Fruit fly (Drosophila melanogaster) whole organism, prepupa: ENCODE data around the gene CG33947.

Experiments
- Blimp-1 ChIP-seq: fragments of 200-800 bp; sonication (Bioruptor generic); optimal IDR thresholded peaks from 3 replicates; lab custom pipeline; 2017; ENCODE audit warnings: missing biosample characterization, missing genetic modification characterization, mild to moderate bottlenecking, moderate library complexity, missing genetic modification reagents
- CG10631 ChIP-seq: fragments of 200-800 bp; sonication (Bioruptor generic); optimal IDR thresholded peaks from 2 replicates; lab custom pipeline; 2016; ENCODE audit warnings: missing biosample characterization, missing genetic modification characterization
- CG10669 ChIP-seq: fragments of 200-800 bp; sonication (Bioruptor generic); optimal IDR thresholded peaks from 3 replicates; lab custom pipeline; 2018; ENCODE audit warnings: missing biosample characterization, mild to moderate bottlenecking, missing genetic modification characterization, moderate library complexity
- CG11294 ChIP-seq: fragments of 200-800 bp; sonication (Bioruptor generic); IDR thresholded peaks from 2 replicates; pipeline ENCODE4 v1.3.6; 2022; ENCODE audit warnings: missing biosample characterization, missing genetic modification characterization
- CG11902 ChIP-seq: fragments of 200-800 bp; sonication (Bioruptor generic); optimal IDR thresholded peaks from 3 replicates; lab custom pipeline; 2016; ENCODE audit warnings: missing biosample characterization, missing genetic modification characterization
- CG15336 ChIP-seq: fragments of 200-800 bp; sonication (Bioruptor generic); IDR thresholded peaks from 2 replicates; pipeline ENCODE4 v1.3.6; 2022; ENCODE audit warnings: missing biosample characterization, missing genetic modification characterization
- CG1621 ChIP-seq: fragments of 200-800 bp; sonication (Bioruptor generic); optimal IDR thresholded peaks from 3 replicates; lab custom pipeline; 2018; ENCODE audit warnings: missing biosample characterization, mild to moderate bottlenecking, missing genetic modification characterization
- CG16779 ChIP-seq: fragments of 200-800 bp; sonication (Bioruptor generic); optimal IDR thresholded peaks from 3 replicates; lab custom pipeline; 2017; ENCODE audit warnings: missing biosample characterization, mild to moderate bottlenecking, missing genetic modification characterization
- CG3032 ChIP-seq: fragments of 200-800 bp; optimal IDR thresholded peaks from 2 replicates; lab custom pipeline; 2019; ENCODE audit warnings: missing biosample characterization, mild to moderate bottlenecking, missing genetic modification characterization, moderate library complexity
- CG32006 ChIP-seq: fragments of 200-800 bp; sonication (Bioruptor generic); optimal IDR thresholded peaks from 3 replicates; lab custom pipeline; 2017; ENCODE audit warnings: missing biosample characterization, mild to moderate bottlenecking, missing genetic modification characterization
- CG34406 ChIP-seq: fragments of 200-800 bp; sonication (Bioruptor generic); optimal IDR thresholded peaks from 3 replicates; lab custom pipeline; 2016; ENCODE audit warnings: missing biosample characterization, missing genetic modification characterization
- CG3919 ChIP-seq: fragments of 200-800 bp; sonication (Bioruptor generic); optimal IDR thresholded peaks from 3 replicates; lab custom pipeline; 2016; ENCODE audit warnings: missing biosample characterization, missing genetic modification characterization
- CG4318 ChIP-seq: fragments of 200-800 bp; sonication (Bioruptor generic); optimal IDR thresholded peaks from 3 replicates; lab custom pipeline; 2017; ENCODE audit warnings: missing biosample characterization, mild to moderate bottlenecking, missing genetic modification characterization
- CG6276 ChIP-seq: fragments of 200-800 bp; sonication (Bioruptor generic); optimal IDR thresholded peaks from 2 replicates; lab custom pipeline; 2017; ENCODE audit warnings: missing biosample characterization, mild to moderate bottlenecking, missing genetic modification characterization
- CG6792 ChIP-seq: fragments of 200-800 bp; sonication (Bioruptor generic); optimal IDR thresholded peaks from 3 replicates; lab custom pipeline; 2016; ENCODE audit warnings: missing biosample characterization, missing genetic modification characterization
- CG6808 ChIP-seq: fragments of 200-800 bp; sonication (Bioruptor generic); optimal IDR thresholded peaks from 3 replicates; lab custom pipeline; 2017; ENCODE audit warnings: missing biosample characterization, missing genetic modification characterization, mild to moderate bottlenecking, moderate library complexity, missing genetic modification reagents
- CG6854 ChIP-seq: fragments of 200-800 bp; sonication (Bioruptor generic); optimal IDR thresholded peaks from 2 replicates; lab custom pipeline; 2017; ENCODE audit warnings: missing biosample characterization, mild to moderate bottlenecking, missing genetic modification characterization
- CG8119 ChIP-seq: fragments of 200-800 bp; sonication (Bioruptor generic); IDR thresholded peaks from 3 replicates; pipeline ENCODE4 v1.3.6; 2022; ENCODE audit warnings: missing biosample characterization, missing genetic modification characterization
- CG9139 ChIP-seq: fragments of 200-800 bp; sonication (Bioruptor generic); optimal IDR thresholded peaks from 3 replicates; lab custom pipeline; 2017; ENCODE audit warnings: missing biosample characterization, mild to moderate bottlenecking, missing genetic modification characterization
- Eip75B ChIP-seq: fragments of 200-800 bp; sonication (Bioruptor generic); optimal IDR thresholded peaks from 3 replicates; lab custom pipeline; 2016; ENCODE audit warnings: missing biosample characterization, missing genetic modification characterization
- Eip78C ChIP-seq: fragments of 200-800 bp; sonication (Bioruptor generic); peaks from one replicate; lab custom pipeline; 2016; ENCODE audit warnings: missing biosample characterization, missing genetic modification characterization
- Eip93F ChIP-seq: fragments of 200-800 bp; sonication (Bioruptor generic); optimal IDR thresholded peaks from 2 replicates; lab custom pipeline; 2016; ENCODE audit warnings: missing biosample characterization, mild to moderate bottlenecking, missing genetic modification characterization
- Ets21C ChIP-seq: fragments of 200-800 bp; sonication (Bioruptor generic); optimal IDR thresholded peaks from 3 replicates; lab custom pipeline; 2016; ENCODE audit warnings: missing biosample characterization, missing genetic modification characterization
- Ets96B ChIP-seq: fragments of 200-800 bp; optimal IDR thresholded peaks from 2 replicates; lab custom pipeline; 2019; ENCODE audit warnings: missing biosample characterization, mild to moderate bottlenecking, missing genetic modification characterization, moderate library complexity
- Gug ChIP-seq: fragments of 200-800 bp; sonication (Bioruptor generic); IDR thresholded peaks from 2 replicates; pipeline ENCODE4 v1.3.6; 2022; ENCODE audit warnings: missing biosample characterization, missing genetic modification characterization
- Hr38 ChIP-seq: sonication (Bioruptor generic); optimal IDR thresholded peaks from 2 replicates; lab custom pipeline; 2016; ENCODE audit warnings: missing biosample characterization, missing genetic modification characterization
- Hr4 ChIP-seq: fragments of 200-800 bp; sonication (Bioruptor generic); optimal IDR thresholded peaks from 3 replicates; lab custom pipeline; 2016; ENCODE audit warnings: missing biosample characterization, missing genetic modification characterization
- Lpt ChIP-seq: fragments of 200-800 bp; sonication (Bioruptor generic); optimal IDR thresholded peaks from 3 replicates; lab custom pipeline; 2016; ENCODE audit warnings: missing biosample characterization, missing genetic modification characterization
- Met ChIP-seq: fragments of 200-800 bp; sonication (Bioruptor generic); optimal IDR thresholded peaks from 3 replicates; lab custom pipeline; 2016; ENCODE audit warnings: missing biosample characterization, missing genetic modification characterization
- OdsH ChIP-seq: fragments of 200-800 bp; sonication (Bioruptor generic); optimal IDR thresholded peaks from 3 replicates; lab custom pipeline; 2016; ENCODE audit warnings: missing biosample characterization, missing genetic modification characterization
- Sox102F ChIP-seq: fragments of 200-800 bp; sonication (Bioruptor generic); optimal IDR thresholded peaks from 2 replicates; lab custom pipeline; 2016; ENCODE audit warnings: missing biosample characterization, mild to moderate bottlenecking, missing genetic modification characterization
- Sox14 ChIP-seq: fragments of 200-800 bp; sonication (Bioruptor generic); optimal IDR thresholded peaks from 3 replicates; lab custom pipeline; 2016; ENCODE audit warnings: missing biosample characterization, missing genetic modification characterization
- Sox15 ChIP-seq: fragments of 200-800 bp; sonication (Bioruptor generic); optimal IDR thresholded peaks from 3 replicates; lab custom pipeline; 2016; ENCODE audit warnings: missing biosample characterization, missing genetic modification characterization
- achi ChIP-seq: fragments of 200-800 bp; sonication (Bioruptor generic); optimal IDR thresholded peaks from 3 replicates; lab custom pipeline; 2016; ENCODE audit warnings: missing biosample characterization, missing genetic modification characterization
- cyc ChIP-seq: fragments of 200-800 bp; sonication (Bioruptor generic); optimal IDR thresholded peaks from 3 replicates; lab custom pipeline; 2016; ENCODE audit warnings: missing biosample characterization, missing genetic modification characterization
- dac ChIP-seq: fragments of 200-800 bp; sonication (Bioruptor generic); optimal IDR thresholded peaks from 2 replicates; lab custom pipeline; 2017; ENCODE audit warnings: missing biosample characterization, mild to moderate bottlenecking, missing genetic modification characterization
- dsx ChIP-seq: fragments of 200-800 bp; optimal IDR thresholded peaks from 3 replicates; lab custom pipeline; 2019; ENCODE audit warnings: missing biosample characterization, mild to moderate bottlenecking, missing genetic modification characterization, moderate library complexity; ENCODE audit not compliant: poor library complexity, severe bottlenecking
- eg ChIP-seq: fragments of 200-800 bp; sonication (Bioruptor generic); IDR thresholded peaks from 3 replicates; pipeline ENCODE4 v1.3.6; 2022; ENCODE audit warnings: missing biosample characterization, missing genetic modification characterization
- esn ChIP-seq: fragments of 200-800 bp; sonication (Bioruptor generic); optimal IDR thresholded peaks from 2 replicates; lab custom pipeline; 2016; ENCODE audit warnings: missing biosample characterization, mild to moderate bottlenecking, missing genetic modification characterization, moderate library complexity
- fd59A ChIP-seq: fragments of 200-800 bp; sonication (Bioruptor generic); optimal IDR thresholded peaks from 2 replicates; lab custom pipeline; 2017; ENCODE audit warnings: missing biosample characterization, mild to moderate bottlenecking, missing genetic modification characterization, missing genetic modification reagents
- fd85E ChIP-seq: fragments of 200-800 bp; sonication (Bioruptor generic); optimal IDR thresholded peaks from 3 replicates; lab custom pipeline; 2016; ENCODE audit warnings: missing biosample characterization, missing genetic modification characterization
- fkh ChIP-seq: fragments of 200-800 bp; sonication (Bioruptor generic); optimal IDR thresholded peaks from 3 replicates; lab custom pipeline; 2017; ENCODE audit warnings: missing biosample characterization, mild to moderate bottlenecking, missing genetic modification characterization, moderate library complexity
- lz ChIP-seq: fragments of 200-800 bp; sonication (Bioruptor generic); optimal IDR thresholded peaks from 3 replicates; lab custom pipeline; 2016; ENCODE audit warnings: missing biosample characterization, missing genetic modification characterization
- ss ChIP-seq, 2 experiments: fragments of 200-800 bp; sonication (Bioruptor generic); optimal IDR thresholded peaks; 2 replicates in 1 of 2; 3 replicates in 1 of 2; lab custom pipeline; 2017 to 2018; ENCODE audit warnings: mild to moderate bottlenecking in 2 of 2, missing biosample characterization in 2 of 2, missing genetic modification characterization in 2 of 2, moderate library complexity in 1 of 2
- svp ChIP-seq: fragments of 200-800 bp; sonication (Bioruptor generic); peaks from one replicate; lab custom pipeline; 2016; ENCODE audit warnings: missing biosample characterization, missing genetic modification characterization
- topi ChIP-seq: fragments of 200-800 bp; sonication (Bioruptor generic); optimal IDR thresholded peaks from 3 replicates; lab custom pipeline; 2016; ENCODE audit warnings: missing biosample characterization, missing genetic modification characterization
- vri ChIP-seq: fragments of 200-800 bp; sonication (Bioruptor generic); optimal IDR thresholded peaks from 3 replicates; lab custom pipeline; 2016; ENCODE audit warnings: missing biosample characterization, mild to moderate bottlenecking, missing genetic modification characterization

CG33947 gene

dm6 chr3L:11120419-11120958 is 24.2 kb downstream of the CG33947 start, which contains the start of the genes FoxK and mRpL2 (continued):
- TF ChIP-seq Sox15 (GFP tag; lab: Kevin White, UChicago): no peak
- TF ChIP-seq cyc (GFP tag; lab: Kevin White, UChicago): no peak
- peak; percentile 57 for TF ChIP-seq Eip75B (GFP tag; lab: Kevin White, UChicago)
- peak; percentile 84 for TF ChIP-seq CG10669 (GFP tag; lab: Kevin White, UChicago)
- peak; percentile 41 for TF ChIP-seq esn (GFP tag; lab: Kevin White, UChicago)
- peak; percentile 42 for TF ChIP-seq fd85E (GFP tag; lab: Kevin White, UChicago)
- peak; percentile 75 for TF ChIP-seq CG15336 (GFP tag; lab: Robert Waterston, UW)
- peak; percentile 11 for TF ChIP-seq CG4318 (GFP tag; lab: Kevin White, UChicago)
- peak; percentile 92 for TF ChIP-seq CG8119 (GFP tag; lab: Robert Waterston, UW)
- TF ChIP-seq CG32006 (GFP tag; lab: Kevin White, UChicago): peak; percentile 77
- TF ChIP-seq Hr38 (GFP tag; lab: Kevin White, UChicago): peak; percentile 2
- peak; percentile 62 for TF ChIP-seq Met (GFP tag; lab: Kevin White, UChicago)
- TF ChIP-seq dsx (GFP tag; lab: Kevin White, UChicago): peak; percentile 77
- no peak for TF ChIP-seq lz (GFP tag; lab: Kevin White, UChicago)
- peak; percentile 89 for TF ChIP-seq eg
- peak; percentile 22 for TF ChIP-seq Ets21C (GFP tag; lab: Kevin White, UChicago)
- TF ChIP-seq CG9139 (GFP tag; lab: Kevin White, UChicago): peak; percentile 94
- peak; percentile 90 for TF ChIP-seq CG16779 (tag; lab: Kevin White, UChicago)
- no peak for TF ChIP-seq CG11294 (GFP tag; lab: Robert Waterston, UW)
- TF ChIP-seq CG11902 (GFP tag; lab: Kevin White, UChicago): no peak
- TF ChIP-seq vri (GFP tag; lab: Kevin White, UChicago): peak; percentile 85
- TF ChIP-seq ss (GFP tag; optimal IDR thresholded peaks at IDR 0.05; lab: Kevin White, UChicago): peak; percentile 96 to 97
- TF ChIP-seq CG3032 (tag; lab: Kevin White, UChicago): peak; percentile 77
- peak; percentile 23 for TF ChIP-seq Blimp-1 (GFP tag; lab: Kevin White, UChicago)
- TF ChIP-seq CG6808 (GFP tag; lab: Kevin White, UChicago): peak; percentile 96
- TF ChIP-seq CG6854 (GFP tag; lab: Kevin White, UChicago): peak; percentile 65
- TF ChIP-seq Eip93F (GFP tag; lab: Kevin White, UChicago): no peak
- peak; percentile 42 for TF ChIP-seq topi
- TF ChIP-seq dac (GFP tag; lab: Kevin White, UChicago): peak; percentile 43
- TF ChIP-seq Sox14 (GFP tag; lab: Kevin White, UChicago): peak; percentile 62
- TF ChIP-seq Ets96B (tag; lab: Kevin White, UChicago): peak; percentile 80
- TF ChIP-seq svp: peak; percentile 74
- peak; percentile 66 for TF ChIP-seq Sox102F (GFP tag; lab: Kevin White, UChicago)
- peak; percentile 66 for TF ChIP-seq achi (GFP tag; lab: Kevin White, UChicago)
- TF ChIP-seq CG10631 (GFP tag; lab: Kevin White, UChicago): peak; percentile 47
- TF ChIP-seq, all 60 proteins: peak for 51

- TF ChIP-seq fkh (GFP tag; lab: Kevin White, UChicago) (peak; percentile 18), cyc (GFP tag; lab: Kevin White, UChicago) (no peak), Eip93F (GFP tag; lab: Kevin White, UChicago) (no peak), fd59A (GFP tag; lab: Kevin White, UChicago) (no peak), CG9139 (GFP tag; lab: Kevin White, UChicago) (no peak), CG4318 (GFP tag; lab: Kevin White, UChicago) (no peak), Lpt (GFP tag; lab: Kevin White, UChicago) (no peak), Gug (GFP tag; lab: Robert Waterston, UW) (no peak), OdsH (GFP tag; lab: Kevin White, UChicago) (peak; percentile 12), CG3032 (tag; lab: Kevin White, UChicago) (peak; percentile 41), CG10631 (GFP tag; lab: Kevin White, UChicago) (no peak), Blimp-1 (GFP tag; lab: Kevin White, UChicago) (no peak), ss (GFP tag; optimal IDR thresholded peaks at IDR 0.05; lab: Kevin White, UChicago) (peak in 1 of 2 experiments; percentile 23), CG34406 (GFP tag; lab: Kevin White, UChicago) (no peak), esn (GFP tag; lab: Kevin White, UChicago) (no peak), CG1621 (peak; percentile 65), Eip78C (GFP tag; lab: Kevin White, UChicago) (peak; percentile 30), Eip75B (GFP tag; lab: Kevin White, UChicago) (peak; percentile 7), dsx (GFP tag; lab: Kevin White, UChicago) (peak; percentile 58), CG6276 (GFP tag; lab: Kevin White, UChicago) (no peak), Ets96B (tag; lab: Kevin White, UChicago) (no peak), CG16779 (tag; lab: Kevin White, UChicago) (no peak), Hr4 (no peak), CG6792 (GFP tag; lab: Kevin White, UChicago) (no peak), eg (peak; percentile 70; the same call in 1 of the 3 replicates), CG3919 (GFP tag; lab: Kevin White, UChicago) (no peak), Met (GFP tag; lab: Kevin White, UChicago) (no peak)
These were observed 26.8 kb downstream of the CG33947 start, which contains the start of the genes Ufd1 and NaPi-III for dm6 chr3L:11123088-11123487. Ufd1 (minus strand) TSS chr3L:11123216. NaPi-III (plus strand) TSS chr3L:11123348.
